Worm (Caenorhabditis elegans) whole organism, L4 larva: ENCODE measurements around the gene F48E8.3.

Experiments used
- R02D3.7 ChIP-seq: fragments of 150-350 bp; sonication (generic microtip); optimal IDR thresholded peaks from 3 replicates; lab custom pipeline; 2014; ENCODE audit warnings: missing biosample characterization, missing genetic modification characterization
- mes-2 ChIP-seq: sonication (generic microtip); optimal IDR thresholded peaks from 2 replicates; lab custom pipeline; 2016; ENCODE audit warnings: missing genotype, mild to moderate bottlenecking, missing genetic modification characterization, missing compliant biosample characterization; ENCODE audit not compliant: poor library complexity, severe bottlenecking

- TF ChIP-seq R02D3.7 (tag; lab: Kevin White, UChicago), result no peak
- no peak for TF ChIP-seq mes-2
Measured at ce11 chrIII:5420276-5420675, 40.9 kb upstream of the F48E8.3 start.
